Worm (Caenorhabditis elegans) whole organism, L4 larva: Measurements from ENCODE around the gene osm-8.

Source experiments
- F10B5.3 ChIP-seq: sonication (generic microtip); optimal IDR thresholded peaks from 2 replicates; lab custom pipeline; 2016; ENCODE audit warnings: mild to moderate bottlenecking, missing genetic modification characterization, missing compliant biosample characterization
- F37D6.2 ChIP-seq: sonication (generic microtip); optimal IDR thresholded peaks from 2 replicates; lab custom pipeline; 2016; ENCODE audit warnings: mild to moderate bottlenecking, missing genetic modification characterization, missing compliant biosample characterization
- T20F7.1 ChIP-seq: fragments of 200-800 bp; sonication (Bioruptor generic); optimal IDR thresholded peaks from 2 replicates; lab custom pipeline; 2018; ENCODE audit warnings: mild to moderate bottlenecking, missing genetic modification characterization, missing compliant biosample characterization
- Y48G9A.11 ChIP-seq: fragments of 200-800 bp; sonication (Bioruptor generic); IDR thresholded peaks from 2 replicates; pipeline ENCODE4 v1.3.6; 2022; ENCODE audit warnings: missing genetic modification reagents, missing genetic modification characterization, missing compliant biosample characterization
- Y75B8A.6 ChIP-seq: fragments of 200-800 bp; sonication (Bioruptor generic); IDR thresholded peaks from 2 replicates; pipeline ENCODE4 v1.3.6; 2022; ENCODE audit warnings: missing genetic modification reagents, missing genetic modification characterization, missing compliant biosample characterization
- ZK337.2 ChIP-seq: fragments of 200-800 bp; sonication (Bioruptor generic); IDR thresholded peaks from 2 replicates; pipeline ENCODE4 v1.3.6; 2022; ENCODE audit warnings: missing genetic modification reagents, missing genetic modification characterization, missing compliant biosample characterization
- aha-1 ChIP-seq: fragments of 150-350 bp; peaks from one replicate; lab custom pipeline; 2014; ENCODE audit warnings: missing biosample characterization, missing genetic modification characterization
- attf-4 ChIP-seq: sonication (generic microtip); optimal IDR thresholded peaks from 3 replicates; lab custom pipeline; 2017; ENCODE audit warnings: missing biosample characterization, missing genetic modification characterization
- ceh-28 ChIP-seq: fragments of 150-350 bp; optimal IDR thresholded peaks from 2 replicates; lab custom pipeline; 2014; ENCODE audit warnings: missing biosample characterization, missing genetic modification reagents, missing genetic modification characterization
- ceh-32 ChIP-seq: sonication (generic microtip); optimal IDR thresholded peaks from 2 replicates; lab custom pipeline; 2016; ENCODE audit warnings: mild to moderate bottlenecking, missing genetic modification characterization, missing compliant biosample characterization; ENCODE audit not compliant: poor library complexity
- ceh-62 ChIP-seq: sonication (generic microtip); optimal IDR thresholded peaks from 2 replicates; lab custom pipeline; 2017; ENCODE audit warnings: missing biosample characterization, missing genetic modification characterization
- ces-1 ChIP-seq: fragments of 150-350 bp; sonication (generic microtip); optimal IDR thresholded peaks from 4 replicates; lab custom pipeline; 2014; ENCODE audit warnings: missing biosample characterization, missing genetic modification reagents, missing genetic modification characterization
- daf-16 ChIP-seq, 3 experiments: sonication (generic microtip); optimal IDR thresholded peaks; 2 replicates each; lab custom pipeline; 2016 to 2017; ENCODE audit warnings: missing genetic modification characterization in 3 of 3, missing genetic modification reagents in 3 of 3, mild to moderate bottlenecking in 2 of 3, missing compliant biosample characterization in 2 of 3, missing biosample characterization in 1 of 3, moderate library complexity in 1 of 3
- daf-19 ChIP-seq: fragments of 200-800 bp; sonication (Bioruptor generic); conservative IDR thresholded peaks from 2 replicates; pipeline ENCODE4 v1.3.6; 2022; ENCODE audit warnings: missing genetic modification characterization, missing compliant biosample characterization
- daf-8 ChIP-seq: fragments of 200-800 bp; sonication (Bioruptor generic); IDR thresholded peaks from 2 replicates; pipeline ENCODE4 v1.3.6; 2022; ENCODE audit warnings: missing genetic modification characterization, missing compliant biosample characterization
- duxl-1 ChIP-seq: sonication (generic microtip); optimal IDR thresholded peaks from 2 replicates; lab custom pipeline; 2016; ENCODE audit warnings: mild to moderate bottlenecking, missing genetic modification characterization, moderate library complexity, missing compliant biosample characterization; ENCODE audit not compliant: poor library complexity
- dve-1 ChIP-seq: sonication (generic microtip); optimal IDR thresholded peaks from 2 replicates; lab custom pipeline; 2017; ENCODE audit warnings: antibody characterized with exemption, mild to moderate bottlenecking, missing genetic modification characterization, missing compliant biosample characterization; ENCODE audit not compliant: insufficient read depth
- egl-27 ChIP-seq: sonication (generic microtip); optimal IDR thresholded peaks from 3 replicates; lab custom pipeline; 2017; ENCODE audit warnings: missing biosample characterization, missing genetic modification reagents, missing genetic modification characterization
- egl-43 ChIP-seq: fragments of 200-800 bp; sonication (Bioruptor generic); IDR thresholded peaks from 2 replicates; pipeline ENCODE4 v1.3.6; 2022; ENCODE audit warnings: missing genetic modification reagents, missing genetic modification characterization, missing compliant biosample characterization
- gei-8 ChIP-seq: fragments of 200-800 bp; sonication (Bioruptor generic); optimal IDR thresholded peaks from 2 replicates; lab custom pipeline; 2018; ENCODE audit warnings: mild to moderate bottlenecking, missing genetic modification characterization, missing compliant biosample characterization
- hif-1 ChIP-seq, 2 experiments: sonication (generic microtip); optimal IDR thresholded peaks; 2 replicates each; lab custom pipeline; 2016 to 2017; ENCODE audit warnings: missing compliant biosample characterization in 2 of 2, missing genetic modification characterization in 2 of 2, missing genetic modification reagents in 2 of 2, missing genotype in 2 of 2, mild to moderate bottlenecking in 1 of 2
- hlh-30 ChIP-seq: sonication (generic microtip); optimal IDR thresholded peaks from 2 replicates; lab custom pipeline; 2017; ENCODE audit warnings: antibody characterized with exemption, mild to moderate bottlenecking, missing genetic modification characterization, missing compliant biosample characterization; ENCODE audit not compliant: insufficient read depth
- hmg-1.1 ChIP-seq: fragments of 200-800 bp; sonication (Bioruptor generic); IDR thresholded peaks from 2 replicates; pipeline ENCODE4 v1.3.6; 2022; ENCODE audit warnings: missing genetic modification reagents, missing genetic modification characterization, missing compliant biosample characterization
- lin-15B ChIP-seq: fragments of 150-350 bp; sonication (generic microtip); optimal IDR thresholded peaks from 3 replicates; lab custom pipeline; 2014; ENCODE audit warnings: missing biosample characterization, missing genetic modification characterization
- lin-38 ChIP-seq: fragments of 200-800 bp; sonication (Bioruptor generic); IDR thresholded peaks from 2 replicates; pipeline ENCODE4 v1.3.6; 2022; ENCODE audit warnings: missing genetic modification reagents, missing genetic modification characterization, missing compliant biosample characterization
- lsy-2 ChIP-seq, 2 experiments: fragments of 150-350 bp in 1 of 2; sonication (generic microtip) in 1 of 2; optimal IDR thresholded peaks; 2 replicates each; lab custom pipeline; 2014 to 2017; ENCODE audit warnings: missing biosample characterization in 2 of 2, missing genetic modification characterization in 2 of 2
- mep-1 ChIP-seq: fragments of 150-350 bp; sonication (generic microtip); optimal IDR thresholded peaks from 3 replicates; lab custom pipeline; 2014; ENCODE audit warnings: missing biosample characterization, missing genetic modification characterization
- mes-2 ChIP-seq: sonication (generic microtip); optimal IDR thresholded peaks from 2 replicates; lab custom pipeline; 2016; ENCODE audit warnings: missing genotype, mild to moderate bottlenecking, missing genetic modification characterization, missing compliant biosample characterization; ENCODE audit not compliant: poor library complexity, severe bottlenecking
- mxl-2 ChIP-seq: fragments of 200-800 bp; sonication (Bioruptor generic); conservative IDR thresholded peaks from 2 replicates; pipeline ENCODE4 v1.3.6; 2022; ENCODE audit warnings: missing genetic modification reagents, missing genetic modification characterization, missing compliant biosample characterization
- mxl-3 ChIP-seq: fragments of 200-800 bp; sonication (Bioruptor generic); optimal IDR thresholded peaks from 2 replicates; lab custom pipeline; 2018; ENCODE audit warnings: mild to moderate bottlenecking, missing genetic modification characterization, missing compliant biosample characterization
- nhr-10 ChIP-seq: fragments of 150-350 bp; optimal IDR thresholded peaks from 2 replicates; lab custom pipeline; 2014; ENCODE audit warnings: missing biosample characterization, missing genetic modification characterization
- nhr-102 ChIP-seq: sonication (generic microtip); optimal IDR thresholded peaks from 2 replicates; lab custom pipeline; 2016; ENCODE audit warnings: mild to moderate bottlenecking, missing genetic modification characterization, moderate library complexity, missing compliant biosample characterization
- nhr-11 ChIP-seq: fragments of 150-350 bp; optimal IDR thresholded peaks from 2 replicates; lab custom pipeline; 2014; ENCODE audit warnings: missing biosample characterization, missing genetic modification characterization
- nhr-111 ChIP-seq: fragments of 200-800 bp; sonication (Bioruptor generic); optimal IDR thresholded peaks from 2 replicates; lab custom pipeline; 2018; ENCODE audit warnings: mild to moderate bottlenecking, missing genetic modification characterization, missing compliant biosample characterization
- nhr-25 ChIP-seq: sonication (generic microtip); optimal IDR thresholded peaks from 2 replicates; lab custom pipeline; 2017; ENCODE audit warnings: missing genetic modification characterization, mild to moderate bottlenecking, missing compliant biosample characterization, antibody characterized with exemption, moderate library complexity, borderline replicate concordance; ENCODE audit not compliant: insufficient read depth
- nhr-28 ChIP-seq: fragments of 150-350 bp; optimal IDR thresholded peaks from 2 replicates; lab custom pipeline; 2014; ENCODE audit warnings: missing biosample characterization, missing genetic modification characterization
- nhr-41 ChIP-seq: fragments of 200-800 bp; sonication (Bioruptor generic); IDR thresholded peaks from 2 replicates; pipeline ENCODE4 v1.3.6; 2022; ENCODE audit warnings: missing genetic modification reagents, missing genetic modification characterization, missing compliant biosample characterization
- nhr-6 ChIP-seq: fragments of 150-350 bp; optimal IDR thresholded peaks from 2 replicates; lab custom pipeline; 2014; ENCODE audit warnings: missing biosample characterization, missing genetic modification characterization
- nhr-77 ChIP-seq: fragments of 150-350 bp; optimal IDR thresholded peaks from 2 replicates; lab custom pipeline; 2014; ENCODE audit warnings: missing biosample characterization, missing genetic modification characterization
- php-3 ChIP-seq: fragments of 200-800 bp; sonication (Bioruptor generic); IDR thresholded peaks from 2 replicates; pipeline ENCODE4 v1.3.6; 2022; ENCODE audit warnings: missing genetic modification reagents, missing genetic modification characterization, missing compliant biosample characterization
- pqm-1 ChIP-seq: sonication (generic microtip); optimal IDR thresholded peaks from 2 replicates; lab custom pipeline; 2017; ENCODE audit warnings: missing biosample characterization, missing genetic modification characterization
- rbr-2 ChIP-seq: sonication (generic microtip); optimal IDR thresholded peaks from 2 replicates; lab custom pipeline; 2016; ENCODE audit warnings: missing genotype, missing genetic modification characterization, missing compliant biosample characterization
- sdz-12 ChIP-seq: fragments of 200-800 bp; sonication (Bioruptor generic); optimal IDR thresholded peaks from 2 replicates; lab custom pipeline; 2018; ENCODE audit warnings: mild to moderate bottlenecking, missing genetic modification characterization, missing compliant biosample characterization
- snpc-4 ChIP-seq: fragments of 150-350 bp; optimal IDR thresholded peaks from 2 replicates; lab custom pipeline; 2014; ENCODE audit warnings: missing biosample characterization, missing genetic modification characterization
- spr-1 ChIP-seq: sonication (generic microtip); optimal IDR thresholded peaks from 2 replicates; lab custom pipeline; 2016; ENCODE audit warnings: mild to moderate bottlenecking, missing genetic modification characterization, missing compliant biosample characterization
- unc-130 ChIP-seq: sonication (generic microtip); optimal IDR thresholded peaks from 2 replicates; lab custom pipeline; 2016; ENCODE audit warnings: missing genetic modification reagents, missing genetic modification characterization, missing compliant biosample characterization
- unc-39 ChIP-seq: sonication (generic microtip); optimal IDR thresholded peaks from 2 replicates; lab custom pipeline; 2017; ENCODE audit warnings: missing biosample characterization, missing genetic modification characterization
- zfp-3 ChIP-seq: fragments of 200-800 bp; sonication (Bioruptor generic); conservative IDR thresholded peaks from 2 replicates; pipeline ENCODE4 v1.3.6; 2022; ENCODE audit warnings: missing genetic modification reagents, missing genetic modification characterization, missing compliant biosample characterization
- zip-11 ChIP-seq: fragments of 200-800 bp; sonication (Bioruptor generic); IDR thresholded peaks from 2 replicates; pipeline ENCODE4 v1.3.6; 2022; ENCODE audit warnings: missing genetic modification characterization, missing compliant biosample characterization
- zip-2 ChIP-seq: fragments of 150-350 bp; optimal IDR thresholded peaks from 2 replicates; lab custom pipeline; 2014; ENCODE audit warnings: missing biosample characterization, missing genetic modification characterization

osm-8 gene

DNA sequence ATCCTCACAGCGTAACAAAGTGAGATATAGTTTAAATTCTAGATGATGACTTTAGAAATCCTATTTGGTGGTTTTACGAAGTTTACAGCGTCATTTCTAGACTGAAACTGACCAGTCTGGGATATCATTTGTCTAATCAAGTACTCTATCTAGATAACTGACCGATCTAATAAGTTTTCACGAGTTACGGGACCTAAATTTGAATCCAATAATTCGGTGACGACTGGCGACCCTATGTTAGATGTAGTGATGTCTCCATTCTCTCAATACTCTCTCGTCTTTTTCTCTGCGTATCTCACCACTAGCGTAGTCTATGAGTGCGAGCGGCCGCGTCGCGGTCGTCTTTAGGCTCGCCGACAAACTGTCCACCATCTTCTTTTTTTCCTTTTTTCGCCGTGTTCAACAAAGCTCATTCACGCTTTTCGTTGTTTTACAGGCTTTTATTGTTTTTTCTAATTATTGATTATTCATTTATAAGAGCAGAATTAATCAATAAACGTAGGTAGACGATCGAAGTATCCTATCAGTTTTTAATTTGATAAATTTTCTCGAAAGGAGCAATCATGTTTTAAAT, 10.2 kb upstream of the osm-8 start:
- TF ChIP-seq nhr-11 (no peak), F37D6.2 (no peak), nhr-6 (tag; lab: Kevin White, UChicago) (no peak), unc-130 (no peak), sdz-12 (GFP tag; lab: Kevin White, UChicago) (no peak), daf-19 (GFP tag; lab: Robert Waterston, UW) (no peak), nhr-111 (GFP tag; lab: Kevin White, UChicago) (no peak), lin-15B (tag; lab: Kevin White, UChicago) (no peak), attf-4 (tag; lab: Kevin White, UChicago) (no peak), nhr-41 (no peak), lin-38 (GFP tag; lab: Robert Waterston, UW) (peak; percentile 35; the same call in 1 of the 2 replicates), nhr-77 (tag; lab: Kevin White, UChicago) (no peak), spr-1 (tag; lab: Kevin White, UChicago) (no peak), nhr-102 (tag; lab: Kevin White, UChicago) (no peak), aha-1 (no peak), ceh-62 (tag; lab: Kevin White, UChicago) (no peak), rbr-2 (tag; lab: Kevin White, UChicago) (no peak), hif-1 (tag; optimal IDR thresholded peaks at IDR 0.05; lab: Kevin White, UChicago) (no peak), mep-1 (tag; lab: Kevin White, UChicago) (peak; percentile 44), Y48G9A.11 (no peak), snpc-4 (tag; lab: Kevin White, UChicago) (no peak), F10B5.3 (tag; lab: Kevin White, UChicago) (no peak), T20F7.1 (GFP tag; lab: Kevin White, UChicago) (no peak), mxl-3 (no peak), ZK337.2 (GFP tag; lab: Robert Waterston, UW) (no peak), Y75B8A.6 (no peak), nhr-10 (tag; lab: Kevin White, UChicago) (no peak), hlh-30 (tag; lab: Kevin White, UChicago) (no peak), zip-2 (tag; lab: Kevin White, UChicago) (no peak), mes-2 (tag; lab: Kevin White, UChicago) (peak; percentile 70), zip-11 (no peak), lsy-2 (tag; optimal IDR thresholded peaks at IDR 0.05; lab: Kevin White, UChicago) (peak in 1 of 2 experiments; percentile 35), daf-8 (no peak), egl-43 (no peak), hmg-1.1 (GFP tag; lab: Robert Waterston, UW) (peak; percentile 47; the same call in 1 of the 2 replicates), egl-27 (tag; lab: Kevin White, UChicago) (no peak), duxl-1 (tag; lab: Kevin White, UChicago) (no peak), dve-1 (tag; lab: Kevin White, UChicago) (peak; percentile 46), php-3 (GFP tag; lab: Robert Waterston, UW) (no peak), zfp-3 (GFP tag; lab: Robert Waterston, UW) (no peak), pqm-1 (no peak), nhr-25 (tag; lab: Kevin White, UChicago) (no peak), daf-16 (GFP tag; optimal IDR thresholded peaks at IDR 0.05; lab: Kevin White, UChicago) (no peak), daf-16 (tag; optimal IDR thresholded peaks at IDR 0.05; lab: Kevin White, UChicago) (peak; percentile 19), ceh-28 (tag; lab: Kevin White, UChicago) (no peak), ceh-32 (tag; lab: Kevin White, UChicago) (no peak), gei-8 (no peak), nhr-28 (no peak), mxl-2 (GFP tag; lab: Robert Waterston, UW) (no peak), unc-39 (tag; lab: Kevin White, UChicago) (no peak), ces-1 (GFP tag; lab: Kevin White, UChicago) (no peak)
